Fruit fly (Drosophila melanogaster) whole organism, prepupa: ENCODE results near the gene CG15498.
A peak's percentile ranks its signal among the peaks of the same experiment; 100 is the strongest.

Experiments used
- CG16779 ChIP-seq: fragments of 200-800 bp; sonication (Bioruptor generic); optimal IDR thresholded peaks from 3 replicates; lab custom pipeline; 2017; ENCODE audit warnings: missing biosample characterization, mild to moderate bottlenecking, missing genetic modification characterization
- Eip78C ChIP-seq: fragments of 200-800 bp; sonication (Bioruptor generic); peaks from one replicate; lab custom pipeline; 2016; ENCODE audit warnings: missing biosample characterization, missing genetic modification characterization
- Ets21C ChIP-seq: fragments of 200-800 bp; sonication (Bioruptor generic); optimal IDR thresholded peaks from 3 replicates; lab custom pipeline; 2016; ENCODE audit warnings: missing biosample characterization, missing genetic modification characterization
- Hr38 ChIP-seq: sonication (Bioruptor generic); optimal IDR thresholded peaks from 2 replicates; lab custom pipeline; 2016; ENCODE audit warnings: missing biosample characterization, missing genetic modification characterization
- Hr4 ChIP-seq: fragments of 200-800 bp; sonication (Bioruptor generic); optimal IDR thresholded peaks from 3 replicates; lab custom pipeline; 2016; ENCODE audit warnings: missing biosample characterization, missing genetic modification characterization
- cyc ChIP-seq: fragments of 200-800 bp; sonication (Bioruptor generic); optimal IDR thresholded peaks from 3 replicates; lab custom pipeline; 2016; ENCODE audit warnings: missing biosample characterization, missing genetic modification characterization
- eg ChIP-seq: fragments of 200-800 bp; sonication (Bioruptor generic); IDR thresholded peaks from 3 replicates; pipeline ENCODE4 v1.3.6; 2022; ENCODE audit warnings: missing biosample characterization, missing genetic modification characterization
- pdm3 ChIP-seq: fragments of 200-800 bp; sonication (Bioruptor generic); optimal IDR thresholded peaks from 3 replicates; lab custom pipeline; 2016; ENCODE audit warnings: missing biosample characterization, missing genetic modification characterization

Gene CG15498

dm6 chr3R:21520183-21520582 is 48.8 kb downstream of the CG15498 start (continued):
- peak; percentile 13 for TF ChIP-seq Hr38
- peak; percentile 83 for TF ChIP-seq Hr4 (GFP tag; lab: Kevin White, UChicago)
- peak; percentile 83 for TF ChIP-seq Ets21C (GFP tag; lab: Kevin White, UChicago)
- TF ChIP-seq pdm3 (GFP tag; lab: Kevin White, UChicago) = peak; percentile 94
- peak; percentile 53 for TF ChIP-seq CG16779 (tag; lab: Kevin White, UChicago)
- TF ChIP-seq eg (GFP tag; lab: Robert Waterston, UW) = peak; percentile 93
- peak; percentile 97 for TF ChIP-seq Eip78C (GFP tag; lab: Kevin White, UChicago)
- peak; percentile 97 for TF ChIP-seq cyc (GFP tag; lab: Kevin White, UChicago)
